Worm (Caenorhabditis elegans): Measurements from ENCODE around the gene C07B5.6.
A peak's percentile ranks its signal among the peaks of the same experiment; 100 is the strongest.

Gene C07B5.6

ce11 chrX:9553095-9553494 lies 34.3 kb downstream of the C07B5.6 start:
- no peak for TF ChIP-seq nhr-11 (tag; optimal IDR thresholded peaks at IDR 0.05)
- TF ChIP-seq T23F11.4 (GFP tag; optimal IDR thresholded peaks at IDR 0.05) = no peak
- no peak for TF ChIP-seq F13H6.1 (tag; optimal IDR thresholded peaks at IDR 0.05)
- no peak for TF ChIP-seq Y22D7AL.16 (tag; optimal IDR thresholded peaks at IDR 0.05)
- TF ChIP-seq npax-4 (tag; optimal IDR thresholded peaks at IDR 0.05) = no peak
- TF ChIP-seq ceh-24 (tag; optimal IDR thresholded peaks at IDR 0.05) = no peak
- no peak for TF ChIP-seq unc-86 (tag; optimal IDR thresholded peaks at IDR 0.05)
- TF ChIP-seq sox-4 (tag; optimal IDR thresholded peaks at IDR 0.05) = no peak
- TF ChIP-seq ceh-31 (tag; optimal IDR thresholded peaks at IDR 0.05) = no peak
- no peak for TF ChIP-seq ceh-19 (GFP tag; optimal IDR thresholded peaks at IDR 0.05)
- no peak for TF ChIP-seq ceh-48 (tag; optimal IDR thresholded peaks at IDR 0.05)
- no peak for TF ChIP-seq pros-1 (tag; optimal IDR thresholded peaks at IDR 0.05)
- no peak for TF ChIP-seq ceh-22 (tag; optimal IDR thresholded peaks at IDR 0.05)
- no peak for TF ChIP-seq dmd-4 (tag; optimal IDR thresholded peaks at IDR 0.05; ENCODE audit: borderline replicate concordance)
- no peak for TF ChIP-seq ceh-9 (tag; optimal IDR thresholded peaks at IDR 0.05)
- no peak for TF ChIP-seq tbx-2 (tag; optimal IDR thresholded peaks at IDR 0.05)
- TF ChIP-seq sox-2 (GFP tag; IDR thresholded peaks at IDR 0.05) = no peak

- TF ChIP-seq ceh-30 (tag; optimal IDR thresholded peaks at IDR 0.05) (no peak), ceh-2 (tag; optimal IDR thresholded peaks at IDR 0.05) (no peak), C38D4.7 (GFP tag; optimal IDR thresholded peaks at IDR 0.05) (no peak), hlh-6 (tag; optimal IDR thresholded peaks at IDR 0.05) (no peak), sox-4 (tag; optimal IDR thresholded peaks at IDR 0.05) (no peak), fkh-6 (tag; optimal IDR thresholded peaks at IDR 0.05) (no peak), ahr-1 (tag; optimal IDR thresholded peaks at IDR 0.05) (no peak), K02D7.2 (tag; optimal IDR thresholded peaks at IDR 0.05) (no peak), ceh-24 (tag; optimal IDR thresholded peaks at IDR 0.05) (no peak), Y22D7AL.16 (tag; optimal IDR thresholded peaks at IDR 0.05) (no peak), pat-9 (tag; optimal IDR thresholded peaks at IDR 0.05) (no peak), ceh-22 (tag; optimal IDR thresholded peaks at IDR 0.05) (no peak), fax-1 (tag; optimal IDR thresholded peaks at IDR 0.05) (no peak), lin-11 (tag; optimal IDR thresholded peaks at IDR 0.05) (no peak), madf-2 (tag; optimal IDR thresholded peaks at IDR 0.05) (no peak), pha-2 (tag; optimal IDR thresholded peaks at IDR 0.05) (no peak), nhr-232 (tag; optimal IDR thresholded peaks at IDR 0.05) (no peak), sox-2 (GFP tag; IDR thresholded peaks at IDR 0.05) (no peak)
Measured at ce11 chrX:9555238-9555637, 36.4 kb downstream of the C07B5.6 start.

- no peak for TF ChIP-seq ceh-45 (GFP tag; IDR thresholded peaks at IDR 0.05)
- no peak for TF ChIP-seq ztf-16 (tag; optimal IDR thresholded peaks at IDR 0.05)
Measured at ce11 chrX:9556038-9556437, 37.2 kb downstream of the C07B5.6 start.

ce11 chrX:9560931-9561330 lies 42.1 kb downstream of the C07B5.6 start:
- TF ChIP-seq pha-4 (tag; optimal IDR thresholded peaks at IDR 0.05) = no peak
- peak; percentile 35 for TF ChIP-seq elt-2 (tag; optimal IDR thresholded peaks at IDR 0.05)

- TF ChIP-seq che-1 (tag; optimal IDR thresholded peaks at IDR 0.05) = no peak
- TF ChIP-seq hlh-13 (GFP tag; optimal IDR thresholded peaks at IDR 0.05) = no peak
- no peak for TF ChIP-seq ceh-19 (GFP tag; optimal IDR thresholded peaks at IDR 0.05)
Measured at ce11 chrX:9565881-9566280, 47.1 kb downstream of the C07B5.6 start, which contains the start of gene moc-5. Gene moc-5, minus strand, starts transcription at chrX:9565981.

Measured in whole organism, late embryonic.